Fruit fly (Drosophila melanogaster): ENCODE measurements around the gene Acer.

The Acer gene

DNA sequence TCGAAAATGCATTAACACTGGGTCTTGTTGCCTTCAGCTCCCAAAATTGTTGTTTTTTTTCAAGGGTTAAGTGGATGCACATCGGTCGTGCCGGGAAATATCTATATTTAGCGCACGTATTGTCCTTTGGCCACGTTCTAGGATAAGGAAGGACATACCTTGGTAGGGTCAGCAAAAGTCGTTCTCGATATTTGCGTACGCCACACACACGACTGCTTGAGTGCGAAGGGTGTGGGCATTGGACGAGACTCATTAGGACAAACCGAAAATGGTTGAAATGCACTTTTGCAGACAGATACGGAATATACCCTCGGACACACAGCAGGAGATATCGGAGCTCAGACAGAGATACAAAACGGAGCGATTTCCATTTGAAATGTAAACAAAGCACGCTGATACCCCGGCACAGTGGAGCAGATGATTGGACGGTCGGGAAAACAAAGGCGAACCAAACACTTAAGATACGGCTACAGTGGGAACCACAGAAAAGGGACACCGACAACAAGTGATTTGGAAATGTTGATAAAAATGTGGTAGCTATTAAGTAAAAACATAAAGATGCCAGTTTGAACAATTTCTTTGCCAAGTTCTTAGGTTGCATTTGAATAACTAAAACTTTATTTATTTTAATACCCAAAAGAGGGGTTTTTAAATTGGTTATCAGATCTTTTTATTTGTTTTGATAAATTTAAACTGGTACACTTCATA lies 23.8 kb downstream of the Acer start (continued):
- TF ChIP-seq prd (optimal IDR thresholded peaks at IDR 0.05) (no peak), prd (GFP tag; IDR thresholded peaks at IDR 0.05) (peak; percentile 20; the same call in 1 of the 3 replicates), BtbVII (GFP tag; optimal IDR thresholded peaks at IDR 0.05) (no peak), CG1602 (GFP tag; optimal IDR thresholded peaks at IDR 0.05) (no peak), zen (tag; optimal IDR thresholded peaks at IDR 0.05) (peak; percentile 90), sim (GFP tag; IDR thresholded peaks at IDR 0.05) (no peak), Hey (tag; optimal IDR thresholded peaks at IDR 0.05) (no peak), aop (GFP tag; IDR thresholded peaks at IDR 0.05) (no peak), CG31441 (GFP tag; IDR thresholded peaks at IDR 0.05) (no peak), trh (GFP tag; optimal IDR thresholded peaks at IDR 0.05) (no peak), Awh (GFP tag; IDR thresholded peaks at IDR 0.05) (no peak), CG18619 (GFP tag; optimal IDR thresholded peaks at IDR 0.05) (no peak), CG3995 (GFP tag; optimal IDR thresholded peaks at IDR 0.05) (no peak), CG1603 (tag; optimal IDR thresholded peaks at IDR 0.05) (peak; percentile 5), CG14860 (GFP tag; IDR thresholded peaks at IDR 0.05; ENCODE audit: partially characterized antibody) (no peak), CG31388 (GFP tag; optimal IDR thresholded peaks at IDR 0.05) (no peak), HHEX (GFP tag; optimal IDR thresholded peaks at IDR 0.05) (no peak), odd (GFP tag; optimal IDR thresholded peaks at IDR 0.05) (no peak), Atf6 (GFP tag; IDR thresholded peaks at IDR 0.05) (no peak), run (tag; optimal IDR thresholded peaks at IDR 0.05) (no peak), pros (GFP tag; optimal IDR thresholded peaks at IDR 0.05) (no peak), slp2 (GFP tag; optimal IDR thresholded peaks at IDR 0.05) (no peak), gcm (GFP tag; optimal IDR thresholded peaks at IDR 0.05) (no peak), CG13296 (GFP tag; optimal IDR thresholded peaks at IDR 0.05) (no peak), CG10431 (GFP tag; optimal IDR thresholded peaks at IDR 0.05) (no peak), ro (GFP tag; IDR thresholded peaks at IDR 0.05) (no peak), pan (optimal IDR thresholded peaks at IDR 0.05) (no peak), pan (GFP tag; optimal IDR thresholded peaks at IDR 0.05 in 1 of 2, IDR thresholded peaks at IDR 0.05 in 1 of 2) (no peak), CG6683 (GFP tag; optimal IDR thresholded peaks at IDR 0.05) (no peak), lbe (GFP tag; optimal IDR thresholded peaks at IDR 0.05) (no peak), fru (optimal IDR thresholded peaks at IDR 0.05) (no peak), CG10209 (GFP tag; optimal IDR thresholded peaks at IDR 0.05) (no peak), ewg (GFP tag; optimal IDR thresholded peaks at IDR 0.05) (no peak), sug (tag; optimal IDR thresholded peaks at IDR 0.05) (no peak), CG1647 (GFP tag; optimal IDR thresholded peaks at IDR 0.05) (no peak), ftz-f1 (GFP tag; optimal IDR thresholded peaks at IDR 0.05) (no peak), CG32532 (GFP tag; IDR thresholded peaks at IDR 0.05) (no peak), ems (GFP tag; optimal IDR thresholded peaks at IDR 0.05) (no peak), bcd (GFP tag; optimal IDR thresholded peaks at IDR 0.05) (no peak), MESR4 (GFP tag; optimal IDR thresholded peaks at IDR 0.05) (no peak), knrl (GFP tag; IDR thresholded peaks at IDR 0.05; ENCODE audit: partially characterized antibody) (no peak), lov (optimal IDR thresholded peaks at IDR 0.05) (no peak), lov (GFP tag; IDR thresholded peaks at IDR 0.05) (no peak), p53 (GFP tag; optimal IDR thresholded peaks at IDR 0.05) (no peak), CG12104 (GFP tag; optimal IDR thresholded peaks at IDR 0.05) (no peak), lab (GFP tag; optimal IDR thresholded peaks at IDR 0.05) (no peak), Opbp (GFP tag; IDR thresholded peaks at IDR 0.05; ENCODE audit: partially characterized antibody) (no peak), Hr3 (GFP tag; optimal IDR thresholded peaks at IDR 0.05) (no peak), corto (GFP tag; optimal IDR thresholded peaks at IDR 0.05) (no peak), CG7745 (tag; optimal IDR thresholded peaks at IDR 0.05) (no peak), hb (GFP tag; IDR thresholded peaks at IDR 0.05; ENCODE audit: partially characterized antibody) (no peak)
